Fruit fly (Drosophila melanogaster): Measurements from ENCODE around the gene Hr78.

DNA sequence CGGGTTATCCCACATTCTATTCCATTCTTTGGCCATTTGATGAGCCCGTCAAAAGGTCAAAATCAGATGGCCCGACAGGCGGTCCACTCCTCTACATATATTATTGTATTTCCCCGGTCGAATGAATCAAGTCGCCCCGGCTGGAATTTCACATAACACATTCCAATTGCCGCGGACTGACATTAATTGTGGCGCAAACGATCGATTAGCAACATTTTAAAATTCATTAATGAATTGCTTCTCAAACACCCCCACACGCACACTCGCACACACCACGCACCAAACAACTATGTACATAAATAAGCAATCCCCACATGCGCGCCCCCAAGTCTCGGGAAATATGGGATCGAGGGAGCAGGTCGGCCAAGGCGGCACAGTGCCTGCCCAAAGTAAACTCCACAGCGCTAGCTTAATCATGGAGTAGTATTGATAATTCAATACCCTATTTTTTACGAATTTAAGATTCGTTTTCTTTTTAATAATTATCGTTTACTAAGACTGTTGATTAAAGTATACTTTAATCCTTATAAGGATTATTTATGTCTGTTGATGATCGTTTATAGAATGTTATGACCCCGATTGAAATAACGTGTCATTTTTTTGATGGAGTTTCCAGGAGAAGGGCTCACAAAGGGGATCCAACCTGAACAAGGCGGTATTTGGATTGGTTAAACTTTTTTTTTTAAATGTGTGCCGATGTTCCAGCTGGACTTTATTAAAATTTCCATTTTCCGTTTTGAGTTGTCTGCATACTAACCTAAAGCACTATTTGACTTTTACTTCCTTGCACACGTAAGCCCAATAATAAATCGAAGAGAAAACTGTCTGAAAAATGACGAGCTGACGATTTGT, 31.8 kb downstream of the Hr78 start:
- TF ChIP-seq CG3919 (GFP tag; optimal IDR thresholded peaks at IDR 0.05) (no peak), pdm3 (GFP tag; optimal IDR thresholded peaks at IDR 0.05) (no peak), CG9139 (GFP tag; optimal IDR thresholded peaks at IDR 0.05) (no peak), CG6808 (GFP tag; optimal IDR thresholded peaks at IDR 0.05) (no peak), Ets96B (tag; optimal IDR thresholded peaks at IDR 0.05) (no peak), CG6854 (GFP tag; optimal IDR thresholded peaks at IDR 0.05) (no peak), dsx (GFP tag; optimal IDR thresholded peaks at IDR 0.05; ENCODE audit: poor library complexity, severe bottlenecking) (no peak), Eip78C (GFP tag) (no peak), spab (GFP tag; optimal IDR thresholded peaks at IDR 0.05) (no peak), vri (GFP tag; optimal IDR thresholded peaks at IDR 0.05) (no peak), Lpt (GFP tag; optimal IDR thresholded peaks at IDR 0.05) (no peak), CG3032 (tag; optimal IDR thresholded peaks at IDR 0.05) (no peak)

Data from whole organism, prepupa.